Fruit fly (Drosophila melanogaster): ENCODE results near the gene CG13850.

CG13850 gene

dm6 chr3R:22362218-22362907, 48.4 kb downstream of the CG13850 start, which contains the start of the genes JMJD6, CG7071 and Muted (continued):
- TF ChIP-seq Hr38 (GFP tag; optimal IDR thresholded peaks at IDR 0.05): no peak
- TF ChIP-seq CG3032 (tag; optimal IDR thresholded peaks at IDR 0.05): peak; percentile 78
- TF ChIP-seq Smox (GFP tag; optimal IDR thresholded peaks at IDR 0.05): peak; percentile 89
- peak; percentile 59 for TF ChIP-seq fd85E (GFP tag; optimal IDR thresholded peaks at IDR 0.05)
- peak; percentile 90 for TF ChIP-seq OdsH (GFP tag; optimal IDR thresholded peaks at IDR 0.05)
- peak; percentile 79 for TF ChIP-seq Sox102F (GFP tag; optimal IDR thresholded peaks at IDR 0.05)
- TF ChIP-seq CG6854 (GFP tag; optimal IDR thresholded peaks at IDR 0.05): peak; percentile 60
- TF ChIP-seq CG3919 (GFP tag; optimal IDR thresholded peaks at IDR 0.05): peak; percentile 88
- TF ChIP-seq ss (GFP tag; optimal IDR thresholded peaks at IDR 0.05): peak; percentile 61 to 68
- TF ChIP-seq dsx (GFP tag; optimal IDR thresholded peaks at IDR 0.05; ENCODE audit: poor library complexity, severe bottlenecking): peak; percentile 57
- TF ChIP-seq Lpt (GFP tag; optimal IDR thresholded peaks at IDR 0.05): peak; percentile 72
- peak; percentile 92 for TF ChIP-seq Hr4 (GFP tag; optimal IDR thresholded peaks at IDR 0.05)
- TF ChIP-seq net (GFP tag; optimal IDR thresholded peaks at IDR 0.05): peak; percentile 80
- TF ChIP-seq CG32006 (GFP tag; optimal IDR thresholded peaks at IDR 0.05): peak; percentile 85
- TF ChIP-seq CG9139 (GFP tag; optimal IDR thresholded peaks at IDR 0.05): no peak
- peak; percentile 88 for TF ChIP-seq Sox14 (GFP tag; optimal IDR thresholded peaks at IDR 0.05)
- TF ChIP-seq Hr39 (GFP tag; optimal IDR thresholded peaks at IDR 0.05): peak; percentile 89
- TF ChIP-seq Ets96B (tag; optimal IDR thresholded peaks at IDR 0.05): peak; percentile 66
- TF ChIP-seq CG16779 (tag; optimal IDR thresholded peaks at IDR 0.05): peak; percentile 54
- TF ChIP-seq Gug (GFP tag; IDR thresholded peaks at IDR 0.05): peak; percentile 83
- TF ChIP-seq svp (GFP tag): peak; percentile 92
- peak; percentile 78 for TF ChIP-seq CG11902 (GFP tag; optimal IDR thresholded peaks at IDR 0.05)
- peak; percentile 91 for TF ChIP-seq CG10631 (GFP tag; optimal IDR thresholded peaks at IDR 0.05)
- peak; percentile 84 for TF ChIP-seq fkh (GFP tag; optimal IDR thresholded peaks at IDR 0.05)
- TF ChIP-seq CG1621 (tag; optimal IDR thresholded peaks at IDR 0.05): peak; percentile 47
- TF ChIP-seq vri (GFP tag; optimal IDR thresholded peaks at IDR 0.05): peak; percentile 79
- TF ChIP-seq Eip78C (GFP tag): peak; percentile 95
- peak; percentile 74; the same call in 2 of the 3 replicates for TF ChIP-seq CG8119 (GFP tag; IDR thresholded peaks at IDR 0.05)
- peak; percentile 78 for TF ChIP-seq CG4318 (GFP tag; optimal IDR thresholded peaks at IDR 0.05)
- TF ChIP-seq Met (GFP tag; optimal IDR thresholded peaks at IDR 0.05): peak; percentile 91

- peak; percentile 71 for TF ChIP-seq CG3032 (tag; optimal IDR thresholded peaks at IDR 0.05)
- TF ChIP-seq dsx (GFP tag; optimal IDR thresholded peaks at IDR 0.05; ENCODE audit: poor library complexity, severe bottlenecking): peak; percentile 76
- peak; percentile 89 for TF ChIP-seq Hr4 (GFP tag; optimal IDR thresholded peaks at IDR 0.05)
- no peak for TF ChIP-seq Eip93F (GFP tag; optimal IDR thresholded peaks at IDR 0.05)
- TF ChIP-seq CG31627 (GFP tag; optimal IDR thresholded peaks at IDR 0.05): peak; percentile 68
- peak; percentile 53 for TF ChIP-seq fd59A (GFP tag; optimal IDR thresholded peaks at IDR 0.05)
- peak; percentile 88 for TF ChIP-seq CG15336 (GFP tag; IDR thresholded peaks at IDR 0.05)
- peak; percentile 87 for TF ChIP-seq CG6163 (GFP tag; IDR thresholded peaks at IDR 0.05)
- TF ChIP-seq Ets21C (GFP tag; optimal IDR thresholded peaks at IDR 0.05): peak; percentile 53
- peak; percentile 96 for TF ChIP-seq svp (GFP tag)
- TF ChIP-seq achi (GFP tag; optimal IDR thresholded peaks at IDR 0.05): peak; percentile 79
- TF ChIP-seq CG8119 (GFP tag; IDR thresholded peaks at IDR 0.05): peak; percentile 87
- peak; percentile 81 for TF ChIP-seq CG7368 (GFP tag; optimal IDR thresholded peaks at IDR 0.05)
- TF ChIP-seq CG11294 (GFP tag; IDR thresholded peaks at IDR 0.05): peak; percentile 84
- peak; percentile 77 for TF ChIP-seq Sox102F (GFP tag; optimal IDR thresholded peaks at IDR 0.05)
- peak; percentile 64 for TF ChIP-seq cyc (GFP tag; optimal IDR thresholded peaks at IDR 0.05)
- peak; percentile 78 for TF ChIP-seq CG11762 (GFP tag; optimal IDR thresholded peaks at IDR 0.05; ENCODE audit: insufficient read depth)
- peak; percentile 57 for TF ChIP-seq CG10631 (GFP tag; optimal IDR thresholded peaks at IDR 0.05)
- no peak for TF ChIP-seq CG6854 (GFP tag; optimal IDR thresholded peaks at IDR 0.05)
- peak; percentile 79 for TF ChIP-seq CG6792 (GFP tag; optimal IDR thresholded peaks at IDR 0.05)
- peak; percentile 20 for TF ChIP-seq fd85E (GFP tag; optimal IDR thresholded peaks at IDR 0.05)
- peak; percentile 79 for TF ChIP-seq CG8632 (GFP tag; optimal IDR thresholded peaks at IDR 0.05)
- peak; percentile 62 for TF ChIP-seq lz (GFP tag; optimal IDR thresholded peaks at IDR 0.05)
- peak; percentile 84 for TF ChIP-seq Ets96B (tag; optimal IDR thresholded peaks at IDR 0.05)
- TF ChIP-seq Eip75B (GFP tag; optimal IDR thresholded peaks at IDR 0.05): peak; percentile 75
- TF ChIP-seq CG4318 (GFP tag; optimal IDR thresholded peaks at IDR 0.05): peak; percentile 63
- peak; percentile 90 for TF ChIP-seq Gug (GFP tag; IDR thresholded peaks at IDR 0.05)
- peak; percentile 36 for TF ChIP-seq CG16779 (tag; optimal IDR thresholded peaks at IDR 0.05)
- TF ChIP-seq Sox15 (GFP tag; optimal IDR thresholded peaks at IDR 0.05): peak; percentile 71
- peak; percentile 86 for TF ChIP-seq acj6 (GFP tag; optimal IDR thresholded peaks at IDR 0.05)
- no peak for TF ChIP-seq CG9139 (GFP tag; optimal IDR thresholded peaks at IDR 0.05)
- TF ChIP-seq Hr39 (GFP tag; optimal IDR thresholded peaks at IDR 0.05): peak; percentile 80
- TF ChIP-seq ss (GFP tag; optimal IDR thresholded peaks at IDR 0.05): peak; percentile 34 to 68
- peak; percentile 86 for TF ChIP-seq net (GFP tag; optimal IDR thresholded peaks at IDR 0.05)
- TF ChIP-seq OdsH (GFP tag; optimal IDR thresholded peaks at IDR 0.05): peak; percentile 88
Observed at dm6 chr3R:22358810-22359209, 51.9 kb downstream of the CG13850 start.

All from whole organism, prepupa.